Fruit fly (Drosophila melanogaster) whole organism, wandering third instar larva: Measurements from ENCODE around the gene CG7182.

Source experiments
- CrebA ChIP-seq: fragments of 200-800 bp; sonication (Bioruptor generic); optimal IDR thresholded peaks from 2 replicates; lab custom pipeline; 2016; ENCODE audit warnings: missing biosample characterization, mild to moderate bottlenecking, missing genetic modification characterization, borderline replicate concordance
- Hr78 ChIP-seq: fragments of >200 bp; optimal IDR thresholded peaks from 2 replicates; lab custom pipeline; 2017; ENCODE audit warnings: missing biosample characterization, missing genetic modification characterization
- ey ChIP-seq: fragments of 200-800 bp; sonication (Bioruptor generic); optimal IDR thresholded peaks from 2 replicates; lab custom pipeline; 2016; ENCODE audit warnings: missing biosample characterization, missing genetic modification characterization
- fru ChIP-seq: fragments of 200-800 bp; sonication (Bioruptor generic); optimal IDR thresholded peaks from 3 replicates; lab custom pipeline; 2016; ENCODE audit warnings: missing biosample characterization, mild to moderate bottlenecking, missing genetic modification characterization
- pan ChIP-seq: fragments of >200 bp; optimal IDR thresholded peaks from 2 replicates; lab custom pipeline; 2017
- psq ChIP-seq: fragments of 200-800 bp; sonication (Bioruptor generic); optimal IDR thresholded peaks from 3 replicates; lab custom pipeline; 2017; ENCODE audit warnings: missing biosample characterization, mild to moderate bottlenecking, missing genetic modification characterization, moderate library complexity
- sv ChIP-seq: fragments of 200-800 bp; sonication (Bioruptor generic); optimal IDR thresholded peaks from 3 replicates; lab custom pipeline; 2016; ENCODE audit warnings: missing biosample characterization, missing genetic modification characterization
- usp ChIP-seq: fragments of >200 bp; optimal IDR thresholded peaks from 2 replicates; lab custom pipeline; 2017; ENCODE audit warnings: missing biosample characterization, missing genetic modification characterization

dm6 chr3L:8331414-8331813 is 14.8 kb downstream of the CG7182 start:
- TF ChIP-seq pan (lab: Kevin White, UChicago) (no peak), Hr78 (GFP tag; lab: Kevin White, UChicago) (no peak), ey (no peak), psq (no peak), CrebA (GFP tag; lab: Kevin White, UChicago) (no peak), usp (no peak), sv (GFP tag; lab: Kevin White, UChicago) (no peak), fru (no peak)
